Worm (Caenorhabditis elegans) whole organism, mixed stage, embryonic: ENCODE results near the gene cyp-32B1.

Experiments used
- bed-3 ChIP-seq: fragments of 200-800 bp; sonication (Bioruptor generic); optimal IDR thresholded peaks from 3 replicates; lab custom pipeline; 2018; ENCODE audit warnings: mild to moderate bottlenecking, missing genetic modification characterization, moderate library complexity, missing compliant biosample characterization
- blmp-1 ChIP-seq: fragments of 150-350 bp; optimal IDR thresholded peaks from 2 replicates; lab custom pipeline; 2014; ENCODE audit warnings: missing biosample characterization, missing genetic modification characterization
- ceh-39 ChIP-seq: fragments of 150-350 bp; optimal IDR thresholded peaks from 2 replicates; lab custom pipeline; 2014; ENCODE audit warnings: missing biosample characterization, missing genetic modification characterization
- ceh-43 ChIP-seq: fragments of 200-800 bp; sonication (Bioruptor generic); optimal IDR thresholded peaks from 2 replicates; lab custom pipeline; 2018; ENCODE audit warnings: mild to moderate bottlenecking, missing genetic modification characterization, moderate library complexity, missing compliant biosample characterization
- ceh-83 ChIP-seq: fragments of 200-800 bp; sonication (Bioruptor generic); optimal IDR thresholded peaks from 2 replicates; lab custom pipeline; 2018; ENCODE audit warnings: mild to moderate bottlenecking, missing genetic modification characterization, missing compliant biosample characterization
- ces-1 ChIP-seq: fragments of 150-350 bp; optimal IDR thresholded peaks from 2 replicates; lab custom pipeline; 2014; ENCODE audit warnings: missing biosample characterization, missing genetic modification reagents, missing genetic modification characterization
- cnd-1 ChIP-seq: fragments of 200-800 bp; sonication (Bioruptor generic); optimal IDR thresholded peaks from 2 replicates; lab custom pipeline; 2018; ENCODE audit warnings: mild to moderate bottlenecking, missing genetic modification characterization, missing compliant biosample characterization
- drap-1 ChIP-seq: fragments of 200-800 bp; sonication (Bioruptor generic); optimal IDR thresholded peaks from 3 replicates; lab custom pipeline; 2018; ENCODE audit warnings: mild to moderate bottlenecking, missing genetic modification characterization, missing compliant biosample characterization
- elt-1 ChIP-seq: sonication (generic microtip); optimal IDR thresholded peaks from 2 replicates; lab custom pipeline; 2017; ENCODE audit warnings: missing genetic modification characterization, mild to moderate bottlenecking, missing compliant biosample characterization, antibody characterized with exemption, moderate library complexity, borderline replicate concordance; ENCODE audit not compliant: insufficient read depth
- elt-3 ChIP-seq: fragments of 150-350 bp; optimal IDR thresholded peaks from 2 replicates; lab custom pipeline; 2014; ENCODE audit warnings: missing biosample characterization, missing genetic modification characterization
- flh-1 ChIP-seq: fragments of 200-800 bp; sonication (Bioruptor generic); optimal IDR thresholded peaks from 2 replicates; lab custom pipeline; 2018; ENCODE audit warnings: mild to moderate bottlenecking, missing genetic modification characterization, moderate library complexity, missing compliant biosample characterization
- ham-2 ChIP-seq: fragments of 200-800 bp; sonication (Bioruptor generic); optimal IDR thresholded peaks from 2 replicates; lab custom pipeline; 2018; ENCODE audit warnings: mild to moderate bottlenecking, missing genetic modification characterization, missing compliant biosample characterization
- lin-13 ChIP-seq: fragments of 150-350 bp; optimal IDR thresholded peaks from 2 replicates; lab custom pipeline; 2014; ENCODE audit warnings: missing biosample characterization, missing genetic modification characterization
- lin-32 ChIP-seq: fragments of 200-800 bp; sonication (Bioruptor generic); optimal IDR thresholded peaks from 2 replicates; lab custom pipeline; 2018; ENCODE audit warnings: mild to moderate bottlenecking, missing genetic modification characterization, missing compliant biosample characterization
- lsy-2 ChIP-seq: fragments of 150-350 bp; optimal IDR thresholded peaks from 2 replicates; lab custom pipeline; 2014; ENCODE audit warnings: missing biosample characterization, missing genetic modification characterization
- mab-5 ChIP-seq: fragments of 150-350 bp; optimal IDR thresholded peaks from 2 replicates; lab custom pipeline; 2014; ENCODE audit warnings: missing biosample characterization, missing genetic modification characterization
- mep-1 ChIP-seq: fragments of 150-350 bp; optimal IDR thresholded peaks from 2 replicates; lab custom pipeline; 2017; ENCODE audit warnings: missing biosample characterization, missing genetic modification reagents, missing genetic modification characterization, inconsistent platforms
- mls-2 ChIP-seq: sonication (generic microtip); optimal IDR thresholded peaks from 2 replicates; lab custom pipeline; 2016; ENCODE audit warnings: mild to moderate bottlenecking, missing genetic modification characterization, moderate library complexity, missing compliant biosample characterization
- nhr-12 ChIP-seq: fragments of 150-350 bp; optimal IDR thresholded peaks from 2 replicates; lab custom pipeline; 2014; ENCODE audit warnings: missing biosample characterization, missing genetic modification characterization
- nhr-2 ChIP-seq: fragments of 150-350 bp; optimal IDR thresholded peaks from 2 replicates; lab custom pipeline; 2014; ENCODE audit warnings: missing biosample characterization, missing genetic modification characterization
- nhr-28 ChIP-seq: fragments of 150-350 bp; optimal IDR thresholded peaks from 2 replicates; lab custom pipeline; 2014; ENCODE audit warnings: missing biosample characterization, missing genetic modification characterization
- nhr-76 ChIP-seq: sonication (generic microtip); optimal IDR thresholded peaks from 2 replicates; lab custom pipeline; 2017; ENCODE audit warnings: missing biosample characterization, missing genetic modification characterization
- pha-4 ChIP-seq: fragments of 150-350 bp; optimal IDR thresholded peaks from 2 replicates; lab custom pipeline; 2018; ENCODE audit warnings: missing biosample characterization, missing genetic modification reagents, missing genetic modification characterization
- sem-2 ChIP-seq: fragments of 200-800 bp; sonication (Bioruptor generic); optimal IDR thresholded peaks from 2 replicates; lab custom pipeline; 2018; ENCODE audit warnings: mild to moderate bottlenecking, missing genetic modification characterization, missing compliant biosample characterization
- snpc-4 ChIP-seq: fragments of 150-350 bp; optimal IDR thresholded peaks from 2 replicates; lab custom pipeline; 2014; ENCODE audit warnings: missing biosample characterization, missing genetic modification characterization
- sptf-1 ChIP-seq: sonication (generic microtip); optimal IDR thresholded peaks from 2 replicates; lab custom pipeline; 2017; ENCODE audit warnings: mild to moderate bottlenecking, missing genetic modification characterization, moderate library complexity, missing compliant biosample characterization
- tbx-8 ChIP-seq: fragments of 200-800 bp; sonication (Bioruptor generic); optimal IDR thresholded peaks from 2 replicates; lab custom pipeline; 2018; ENCODE audit warnings: mild to moderate bottlenecking, missing genetic modification characterization, moderate library complexity, missing compliant biosample characterization
- unc-120 ChIP-seq: sonication (generic microtip); optimal IDR thresholded peaks from 2 replicates; lab custom pipeline; 2017; ENCODE audit warnings: missing genetic modification characterization, missing compliant biosample characterization; ENCODE audit not compliant: poor library complexity, severe bottlenecking
- unc-39 ChIP-seq: fragments of 150-350 bp; optimal IDR thresholded peaks from 2 replicates; lab custom pipeline; 2014; ENCODE audit warnings: missing biosample characterization, missing genetic modification characterization
- unc-62 ChIP-seq: fragments of 150-350 bp; optimal IDR thresholded peaks from 2 replicates; lab custom pipeline; 2014; ENCODE audit warnings: missing biosample characterization, missing genetic modification reagents, missing genetic modification characterization
- zip-8 ChIP-seq: fragments of 150-350 bp; optimal IDR thresholded peaks from 2 replicates; lab custom pipeline; 2014; ENCODE audit warnings: missing biosample characterization, missing genetic modification characterization

The cyp-32B1 gene

ce11 chrV:2207527-2207926, 6.3 kb upstream of the cyp-32B1 start:
- TF ChIP-seq ceh-83 = no peak
- no peak for TF ChIP-seq lin-32
- TF ChIP-seq nhr-2 (tag; lab: Kevin White, UChicago) = no peak
- TF ChIP-seq ham-2 (GFP tag; lab: Kevin White, UChicago) = no peak
- TF ChIP-seq unc-39 = no peak
- no peak for TF ChIP-seq unc-62 (GFP tag; lab: Kevin White, UChicago)
- no peak for TF ChIP-seq elt-3 (tag; lab: Kevin White, UChicago)
- no peak for TF ChIP-seq sem-2 (GFP tag; lab: Kevin White, UChicago)
- no peak for TF ChIP-seq flh-1 (GFP tag; lab: Kevin White, UChicago)
- TF ChIP-seq nhr-28 = no peak
- TF ChIP-seq elt-1 (tag; lab: Kevin White, UChicago) = no peak
- TF ChIP-seq ces-1 (GFP tag; lab: Kevin White, UChicago) = no peak

- TF ChIP-seq elt-3 (tag; lab: Kevin White, UChicago) (no peak), bed-3 (GFP tag; lab: Kevin White, UChicago) (no peak), elt-1 (tag; lab: Kevin White, UChicago) (no peak), ceh-43 (no peak), nhr-28 (no peak), unc-39 (no peak), flh-1 (GFP tag; lab: Kevin White, UChicago) (no peak), sptf-1 (tag; lab: Kevin White, UChicago) (no peak), nhr-76 (no peak), mab-5 (tag; lab: Kevin White, UChicago) (no peak), ceh-39 (no peak), unc-62 (GFP tag; lab: Kevin White, UChicago) (no peak)
These were observed 5.6 kb upstream of the cyp-32B1 start, which contains the start of gene svh-11 for ce11 chrV:2206801-2207200. TSS of gene svh-11 (plus strand) at chrV:2207101.

- TF ChIP-seq nhr-12 (no peak), drap-1 (GFP tag; lab: Kevin White, UChicago) (no peak), blmp-1 (tag; lab: Kevin White, UChicago) (no peak), unc-39 (no peak), nhr-76 (no peak), unc-120 (tag; lab: Kevin White, UChicago) (no peak), sem-2 (GFP tag; lab: Kevin White, UChicago) (no peak), zip-8 (tag; lab: Kevin White, UChicago) (no peak), sptf-1 (tag; lab: Kevin White, UChicago) (no peak), ham-2 (GFP tag; lab: Kevin White, UChicago) (no peak), ceh-83 (no peak), tbx-8 (no peak), mep-1 (tag; lab: Kevin White, UChicago) (no peak), lsy-2 (no peak)
- TF ChIP-seq, all 35 proteins: peak for 0
These were observed 5.0 kb upstream of the cyp-32B1 start, which contains the start of gene srt-40 for ce11 chrV:2206181-2206580. TSS of gene srt-40 (minus strand) at chrV:2206281.

- TF ChIP-seq mab-5 (tag; lab: Kevin White, UChicago) = no peak
- no peak for TF ChIP-seq mls-2 (tag; lab: Kevin White, UChicago)
- no peak for TF ChIP-seq nhr-12
- TF ChIP-seq unc-39 = no peak
- TF ChIP-seq cnd-1 (tag; lab: Kevin White, UChicago) = no peak
- TF ChIP-seq ceh-43 = no peak
- no peak for TF ChIP-seq sptf-1 (tag; lab: Kevin White, UChicago)
- no peak for TF ChIP-seq flh-1 (GFP tag; lab: Kevin White, UChicago)
- TF ChIP-seq elt-3 (tag; lab: Kevin White, UChicago) = no peak
- no peak for TF ChIP-seq lin-13 (tag; lab: Kevin White, UChicago)
- no peak for TF ChIP-seq elt-1 (tag; lab: Kevin White, UChicago)
- TF ChIP-seq ces-1 (GFP tag; lab: Kevin White, UChicago) = no peak
- TF ChIP-seq nhr-2 (tag; lab: Kevin White, UChicago) = no peak
- TF ChIP-seq ham-2 (GFP tag; lab: Kevin White, UChicago) = no peak
- no peak for TF ChIP-seq snpc-4 (tag; lab: Kevin White, UChicago)
- TF ChIP-seq nhr-76 = no peak
- no peak for TF ChIP-seq lsy-2
- TF ChIP-seq pha-4 (tag; lab: Kevin White, UChicago) = no peak
- no peak for TF ChIP-seq tbx-8
These were observed 2.9 kb upstream of the cyp-32B1 start, which contains the start of gene cyp-33C12 for ce11 chrV:2204080-2204479. TSS of gene cyp-33C12 (minus strand) at chrV:2204400.

ce11 chrV:2200402-2200801, 813 bp downstream of the cyp-32B1 start:
- TF ChIP-seq nhr-28 = no peak
- no peak for TF ChIP-seq ceh-43
- TF ChIP-seq unc-39 = no peak
- TF ChIP-seq sem-2 (GFP tag; lab: Kevin White, UChicago) = no peak
- TF ChIP-seq unc-120 (tag; lab: Kevin White, UChicago) = no peak
- no peak for TF ChIP-seq mep-1 (tag; lab: Kevin White, UChicago)
- TF ChIP-seq bed-3 (GFP tag; lab: Kevin White, UChicago) = no peak
- no peak for TF ChIP-seq elt-3 (tag; lab: Kevin White, UChicago)
- TF ChIP-seq, all 35 proteins: peak for 0
